Worm (Caenorhabditis elegans): ENCODE measurements around the gene spp-3.

spp-3 gene

DNA sequence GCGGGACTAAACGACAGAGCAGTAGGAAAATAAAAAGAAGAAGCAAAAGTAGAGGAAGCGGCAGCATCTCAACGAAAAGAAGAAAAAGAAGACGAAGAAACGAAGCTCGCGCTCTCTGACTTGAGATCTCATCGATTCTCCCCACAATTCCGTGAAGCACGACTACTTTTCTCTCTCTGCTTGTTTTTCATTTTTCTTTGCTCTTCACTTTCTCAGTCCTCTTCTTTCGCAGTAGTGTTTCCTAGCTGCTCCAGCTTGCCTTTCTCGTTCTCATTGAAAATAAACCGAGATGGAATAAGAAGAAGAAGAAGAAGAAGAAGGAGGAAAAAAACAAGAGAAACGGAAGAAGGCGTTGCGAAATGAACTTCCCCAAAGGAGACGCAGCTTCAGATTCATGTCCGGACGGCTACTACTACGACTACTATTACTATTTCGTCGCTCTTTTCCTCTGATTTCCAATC is 30.4 kb downstream of the spp-3 start (continued):
- TF ChIP-seq nhr-20 (tag; optimal IDR thresholded peaks at IDR 0.05), result peak; percentile 9
- no peak for TF ChIP-seq grh-1 (GFP tag; IDR thresholded peaks at IDR 0.05)
- no peak for TF ChIP-seq pqm-1 (tag; optimal IDR thresholded peaks at IDR 0.05)
- no peak for TF ChIP-seq alr-1 (tag; optimal IDR thresholded peaks at IDR 0.05; ENCODE audit: borderline replicate concordance)
- peak; percentile 48 for TF ChIP-seq swsn-7 (tag; optimal IDR thresholded peaks at IDR 0.05)
- peak; percentile 19 to 21 for TF ChIP-seq efl-1 (optimal IDR thresholded peaks at IDR 0.05)
- no peak for TF ChIP-seq efl-1 (GFP tag; optimal IDR thresholded peaks at IDR 0.05 in 1 of 2)
- TF ChIP-seq nhr-28 (tag; optimal IDR thresholded peaks at IDR 0.05), result no peak
- TF ChIP-seq xbp-1 (tag; optimal IDR thresholded peaks at IDR 0.05), result peak; percentile 29
- no peak for TF ChIP-seq aly-2 (tag; optimal IDR thresholded peaks at IDR 0.05)
- TF ChIP-seq C34B4.2 (tag; optimal IDR thresholded peaks at IDR 0.05), result no peak
- TF ChIP-seq pax-3 (tag; optimal IDR thresholded peaks at IDR 0.05), result no peak
- TF ChIP-seq C16A3.4 (tag; optimal IDR thresholded peaks at IDR 0.05), result peak; percentile 1
- TF ChIP-seq ztf-11 (tag; optimal IDR thresholded peaks at IDR 0.05), result no peak
- TF ChIP-seq sup-37 (GFP tag; optimal IDR thresholded peaks at IDR 0.05), result no peak
- no peak for TF ChIP-seq nhr-11 (tag; optimal IDR thresholded peaks at IDR 0.05)
- no peak for TF ChIP-seq unc-130 (tag; optimal IDR thresholded peaks at IDR 0.05)
- TF ChIP-seq nhr-47 (tag; optimal IDR thresholded peaks at IDR 0.05), result peak; percentile 59
- no peak for TF ChIP-seq egl-27 (tag; optimal IDR thresholded peaks at IDR 0.05)
- TF ChIP-seq zag-1 (tag; optimal IDR thresholded peaks at IDR 0.05), result peak; percentile 70
- no peak for TF ChIP-seq vab-15 (tag; optimal IDR thresholded peaks at IDR 0.05)
- TF ChIP-seq tlp-1 (tag; optimal IDR thresholded peaks at IDR 0.05), result no peak
- no peak for TF ChIP-seq jun-1 (tag; optimal IDR thresholded peaks at IDR 0.05)
- no peak for TF ChIP-seq nhr-84 (tag; optimal IDR thresholded peaks at IDR 0.05)
- peak; percentile 41 for TF ChIP-seq mep-1 (tag; optimal IDR thresholded peaks at IDR 0.05)
- TF ChIP-seq fkh-8 (tag; optimal IDR thresholded peaks at IDR 0.05), result peak; percentile 70
- TF ChIP-seq nhr-12 (tag; optimal IDR thresholded peaks at IDR 0.05), result no peak
- no peak for TF ChIP-seq dpl-1 (GFP tag; optimal IDR thresholded peaks at IDR 0.05)
- TF ChIP-seq ztf-4 (tag; optimal IDR thresholded peaks at IDR 0.05), result no peak
- TF ChIP-seq hpl-2 (GFP tag; optimal IDR thresholded peaks at IDR 0.05), result no peak
- no peak for TF ChIP-seq blmp-1 (tag; optimal IDR thresholded peaks at IDR 0.05)
- no peak for TF ChIP-seq efl-3 (GFP tag; optimal IDR thresholded peaks at IDR 0.05)
- no peak for TF ChIP-seq lir-3 (tag; optimal IDR thresholded peaks at IDR 0.05; ENCODE audit: poor library complexity)
- no peak for TF ChIP-seq C04F5.9 (tag; optimal IDR thresholded peaks at IDR 0.05)
- TF ChIP-seq ceh-82 (tag; optimal IDR thresholded peaks at IDR 0.05), result peak in 1 of 3 experiments; percentile 48
- TF ChIP-seq elt-2 (tag; optimal IDR thresholded peaks at IDR 0.05), result no peak
- peak; percentile 4 for TF ChIP-seq rnt-1 (tag; optimal IDR thresholded peaks at IDR 0.05)
- TF ChIP-seq lsy-2 (tag; optimal IDR thresholded peaks at IDR 0.05), result peak; percentile 16 to 63
- peak; percentile 76 for TF ChIP-seq unc-86 (tag; optimal IDR thresholded peaks at IDR 0.05)
- TF ChIP-seq unc-62 (GFP tag; optimal IDR thresholded peaks at IDR 0.05), result no peak
- TF ChIP-seq mef-2 (tag; optimal IDR thresholded peaks at IDR 0.05), result no peak
- peak; percentile 96 for TF ChIP-seq fkh-10 (GFP tag; optimal IDR thresholded peaks at IDR 0.05)
- no peak for TF ChIP-seq mdl-1 (tag; optimal IDR thresholded peaks at IDR 0.05)
- peak; percentile 67 for TF ChIP-seq tbx-2 (tag; optimal IDR thresholded peaks at IDR 0.05)
- TF ChIP-seq lin-14 (GFP tag; optimal IDR thresholded peaks at IDR 0.05), result peak; percentile 94
- TF ChIP-seq egl-13 (tag; optimal IDR thresholded peaks at IDR 0.05), result peak; percentile 63
- no peak for TF ChIP-seq sox-4 (tag; optimal IDR thresholded peaks at IDR 0.05)
- TF ChIP-seq ceh-8 (GFP tag; optimal IDR thresholded peaks at IDR 0.05), result no peak
- TF ChIP-seq aha-1 (tag; optimal IDR thresholded peaks at IDR 0.05), result no peak
- no peak for TF ChIP-seq F16B12.6 (tag; optimal IDR thresholded peaks at IDR 0.05)
- TF ChIP-seq nhr-19 (GFP tag; conservative IDR thresholded peaks at IDR 0.05), result no peak
- TF ChIP-seq zip-4 (GFP tag; optimal IDR thresholded peaks at IDR 0.05), result no peak
